Worm (Caenorhabditis elegans) whole organism, L4 larva: ENCODE measurements around the gene F55G1.6.

Experiments used
- F26F4.8 ChIP-seq: fragments of 200-800 bp; sonication (Bioruptor generic); conservative IDR thresholded peaks from 2 replicates; pipeline ENCODE4 v1.3.6; 2022; ENCODE audit warnings: missing genetic modification characterization, missing compliant biosample characterization
- F37D6.2 ChIP-seq: sonication (generic microtip); optimal IDR thresholded peaks from 2 replicates; lab custom pipeline; 2016; ENCODE audit warnings: mild to moderate bottlenecking, missing genetic modification characterization, missing compliant biosample characterization
- F49E8.2 ChIP-seq: sonication (generic microtip); optimal IDR thresholded peaks from 2 replicates; lab custom pipeline; 2016; ENCODE audit warnings: missing compliant biosample characterization, mild to moderate bottlenecking, missing genetic modification characterization, borderline replicate concordance
- R02D3.7 ChIP-seq: fragments of 150-350 bp; sonication (generic microtip); optimal IDR thresholded peaks from 3 replicates; lab custom pipeline; 2014; ENCODE audit warnings: missing biosample characterization, missing genetic modification characterization
- T20F7.1 ChIP-seq: fragments of 200-800 bp; sonication (Bioruptor generic); optimal IDR thresholded peaks from 2 replicates; lab custom pipeline; 2018; ENCODE audit warnings: mild to moderate bottlenecking, missing genetic modification characterization, missing compliant biosample characterization
- Y105C5A.15 ChIP-seq: fragments of 200-800 bp; sonication (Bioruptor generic); IDR thresholded peaks from 2 replicates; pipeline ENCODE4 v1.3.6; 2022; ENCODE audit warnings: missing genetic modification characterization, missing compliant biosample characterization
- Y48G9A.11 ChIP-seq: fragments of 200-800 bp; sonication (Bioruptor generic); IDR thresholded peaks from 2 replicates; pipeline ENCODE4 v1.3.6; 2022; ENCODE audit warnings: missing genetic modification reagents, missing genetic modification characterization, missing compliant biosample characterization
- Y5F2A.4 ChIP-seq: fragments of 200-800 bp; sonication (Bioruptor generic); optimal IDR thresholded peaks from 2 replicates; lab custom pipeline; 2018; ENCODE audit warnings: mild to moderate bottlenecking, missing genetic modification characterization, missing compliant biosample characterization
- aly-2 ChIP-seq: sonication (generic microtip); optimal IDR thresholded peaks from 2 replicates; lab custom pipeline; 2018; ENCODE audit warnings: missing biosample characterization, missing genetic modification characterization
- ceh-28 ChIP-seq: fragments of 150-350 bp; optimal IDR thresholded peaks from 2 replicates; lab custom pipeline; 2014; ENCODE audit warnings: missing biosample characterization, missing genetic modification reagents, missing genetic modification characterization
- ceh-82 ChIP-seq: sonication (generic microtip); optimal IDR thresholded peaks from 2 replicates; lab custom pipeline; 2017; ENCODE audit warnings: missing biosample characterization, missing genetic modification characterization
- daf-16 ChIP-seq, 3 experiments: sonication (generic microtip); optimal IDR thresholded peaks; 2 replicates each; lab custom pipeline; 2016 to 2017; ENCODE audit warnings: missing genetic modification characterization in 3 of 3, missing genetic modification reagents in 3 of 3, mild to moderate bottlenecking in 2 of 3, missing compliant biosample characterization in 2 of 3, missing biosample characterization in 1 of 3, moderate library complexity in 1 of 3
- daf-19 ChIP-seq: fragments of 200-800 bp; sonication (Bioruptor generic); conservative IDR thresholded peaks from 2 replicates; pipeline ENCODE4 v1.3.6; 2022; ENCODE audit warnings: missing genetic modification characterization, missing compliant biosample characterization
- daf-8 ChIP-seq: fragments of 200-800 bp; sonication (Bioruptor generic); IDR thresholded peaks from 2 replicates; pipeline ENCODE4 v1.3.6; 2022; ENCODE audit warnings: missing genetic modification characterization, missing compliant biosample characterization
- dmd-6 ChIP-seq: fragments of 200-800 bp; sonication (Bioruptor generic); IDR thresholded peaks from 2 replicates; pipeline ENCODE4 v1.3.6; 2022; ENCODE audit warnings: missing genetic modification reagents, missing genetic modification characterization, missing compliant biosample characterization
- dmd-8 ChIP-seq: fragments of 200-800 bp; sonication (Bioruptor generic); IDR thresholded peaks from 2 replicates; pipeline ENCODE4 v1.3.6; 2022; ENCODE audit warnings: missing genetic modification characterization, missing compliant biosample characterization
- dve-1 ChIP-seq: sonication (generic microtip); optimal IDR thresholded peaks from 2 replicates; lab custom pipeline; 2017; ENCODE audit warnings: antibody characterized with exemption, mild to moderate bottlenecking, missing genetic modification characterization, missing compliant biosample characterization; ENCODE audit not compliant: insufficient read depth
- fkh-10 ChIP-seq: fragments of 150-350 bp; optimal IDR thresholded peaks from 2 replicates; lab custom pipeline; 2014; ENCODE audit warnings: missing biosample characterization, missing genetic modification reagents, missing genetic modification characterization
- fos-1 ChIP-seq: fragments of 150-350 bp; optimal IDR thresholded peaks from 2 replicates; lab custom pipeline; 2014; ENCODE audit warnings: missing biosample characterization, missing genetic modification characterization
- hif-1 ChIP-seq, 2 experiments: sonication (generic microtip); optimal IDR thresholded peaks; 2 replicates each; lab custom pipeline; 2016 to 2017; ENCODE audit warnings: missing compliant biosample characterization in 2 of 2, missing genetic modification characterization in 2 of 2, missing genetic modification reagents in 2 of 2, missing genotype in 2 of 2, mild to moderate bottlenecking in 1 of 2
- hlh-30 ChIP-seq: sonication (generic microtip); optimal IDR thresholded peaks from 2 replicates; lab custom pipeline; 2017; ENCODE audit warnings: antibody characterized with exemption, mild to moderate bottlenecking, missing genetic modification characterization, missing compliant biosample characterization; ENCODE audit not compliant: insufficient read depth
- hmg-1.1 ChIP-seq: fragments of 200-800 bp; sonication (Bioruptor generic); IDR thresholded peaks from 2 replicates; pipeline ENCODE4 v1.3.6; 2022; ENCODE audit warnings: missing genetic modification reagents, missing genetic modification characterization, missing compliant biosample characterization
- lim-7 ChIP-seq: fragments of 200-800 bp; sonication (Bioruptor generic); IDR thresholded peaks from 2 replicates; pipeline ENCODE4 v1.3.6; 2022; ENCODE audit warnings: missing genetic modification characterization, missing compliant biosample characterization
- lin-13 ChIP-seq: fragments of 150-350 bp; optimal IDR thresholded peaks from 2 replicates; lab custom pipeline; 2014; ENCODE audit warnings: missing biosample characterization, missing genetic modification reagents, missing genetic modification characterization
- lin-15B ChIP-seq: fragments of 150-350 bp; sonication (generic microtip); optimal IDR thresholded peaks from 3 replicates; lab custom pipeline; 2014; ENCODE audit warnings: missing biosample characterization, missing genetic modification characterization
- lin-38 ChIP-seq: fragments of 200-800 bp; sonication (Bioruptor generic); IDR thresholded peaks from 2 replicates; pipeline ENCODE4 v1.3.6; 2022; ENCODE audit warnings: missing genetic modification reagents, missing genetic modification characterization, missing compliant biosample characterization
- lsy-2 ChIP-seq, 2 experiments: fragments of 150-350 bp in 1 of 2; sonication (generic microtip) in 1 of 2; optimal IDR thresholded peaks; 2 replicates each; lab custom pipeline; 2014 to 2017; ENCODE audit warnings: missing biosample characterization in 2 of 2, missing genetic modification characterization in 2 of 2
- madf-5 ChIP-seq, 2 experiments: fragments of 200-800 bp; sonication (Bioruptor generic); IDR thresholded peaks; 2 replicates each; pipeline ENCODE4 v1.3.6; 2022; ENCODE audit warnings: missing compliant biosample characterization in 2 of 2, missing genetic modification characterization in 2 of 2
- madf-9 ChIP-seq: fragments of 200-800 bp; sonication (Bioruptor generic); conservative IDR thresholded peaks from 2 replicates; pipeline ENCODE4 v1.3.6; 2022; ENCODE audit warnings: missing genetic modification reagents, missing genetic modification characterization, missing compliant biosample characterization
- mdt-29 ChIP-seq: fragments of 200-800 bp; sonication (Bioruptor generic); IDR thresholded peaks from 2 replicates; pipeline ENCODE4 v1.3.6; 2022; ENCODE audit warnings: missing genetic modification reagents, missing genetic modification characterization, missing compliant biosample characterization
- mep-1 ChIP-seq: fragments of 150-350 bp; sonication (generic microtip); optimal IDR thresholded peaks from 3 replicates; lab custom pipeline; 2014; ENCODE audit warnings: missing biosample characterization, missing genetic modification characterization
- mes-2 ChIP-seq: sonication (generic microtip); optimal IDR thresholded peaks from 2 replicates; lab custom pipeline; 2016; ENCODE audit warnings: missing genotype, mild to moderate bottlenecking, missing genetic modification characterization, missing compliant biosample characterization; ENCODE audit not compliant: poor library complexity, severe bottlenecking
- mxl-3 ChIP-seq: fragments of 200-800 bp; sonication (Bioruptor generic); optimal IDR thresholded peaks from 2 replicates; lab custom pipeline; 2018; ENCODE audit warnings: mild to moderate bottlenecking, missing genetic modification characterization, missing compliant biosample characterization
- nhr-28 ChIP-seq: fragments of 150-350 bp; optimal IDR thresholded peaks from 2 replicates; lab custom pipeline; 2014; ENCODE audit warnings: missing biosample characterization, missing genetic modification characterization
- nhr-42 ChIP-seq: fragments of 200-800 bp; sonication (Bioruptor generic); IDR thresholded peaks from 2 replicates; pipeline ENCODE4 v1.3.6; 2022; ENCODE audit warnings: missing genetic modification characterization, missing compliant biosample characterization
- nhr-48 ChIP-seq: sonication (generic microtip); optimal IDR thresholded peaks from 2 replicates; lab custom pipeline; 2016; ENCODE audit warnings: mild to moderate bottlenecking, missing genetic modification characterization, missing compliant biosample characterization
- nhr-76 ChIP-seq: fragments of 150-350 bp; optimal IDR thresholded peaks from 2 replicates; lab custom pipeline; 2014; ENCODE audit warnings: missing biosample characterization, missing genetic modification characterization
- nhr-77 ChIP-seq: fragments of 150-350 bp; optimal IDR thresholded peaks from 2 replicates; lab custom pipeline; 2014; ENCODE audit warnings: missing biosample characterization, missing genetic modification characterization
- php-3 ChIP-seq: fragments of 200-800 bp; sonication (Bioruptor generic); IDR thresholded peaks from 2 replicates; pipeline ENCODE4 v1.3.6; 2022; ENCODE audit warnings: missing genetic modification reagents, missing genetic modification characterization, missing compliant biosample characterization
- pqm-1 ChIP-seq: sonication (generic microtip); optimal IDR thresholded peaks from 2 replicates; lab custom pipeline; 2017; ENCODE audit warnings: missing biosample characterization, missing genetic modification characterization
- saeg-2 ChIP-seq: fragments of 200-800 bp; sonication (Bioruptor generic); IDR thresholded peaks from 2 replicates; pipeline ENCODE4 v1.3.6; 2022; ENCODE audit warnings: missing genetic modification reagents, missing genetic modification characterization, missing compliant biosample characterization
- set-16 ChIP-seq: fragments of 200-800 bp; sonication (Bioruptor generic); IDR thresholded peaks from 2 replicates; pipeline ENCODE4 v1.3.6; 2022; ENCODE audit warnings: missing genetic modification reagents, missing genetic modification characterization, missing compliant biosample characterization
- skn-1 ChIP-seq: fragments of 150-350 bp; optimal IDR thresholded peaks from 2 replicates; lab custom pipeline; 2014; ENCODE audit warnings: missing biosample characterization, missing genetic modification characterization
- snpc-1.2 ChIP-seq: fragments of 200-800 bp; sonication (Bioruptor generic); IDR thresholded peaks from 2 replicates; pipeline ENCODE4 v1.3.6; 2022; ENCODE audit warnings: missing genetic modification reagents, missing genetic modification characterization, missing compliant biosample characterization
- spr-1 ChIP-seq: sonication (generic microtip); optimal IDR thresholded peaks from 2 replicates; lab custom pipeline; 2016; ENCODE audit warnings: mild to moderate bottlenecking, missing genetic modification characterization, missing compliant biosample characterization
- tag-97 ChIP-seq: fragments of 200-800 bp; sonication (Bioruptor generic); IDR thresholded peaks from 2 replicates; pipeline ENCODE4 v1.3.6; 2022; ENCODE audit warnings: missing genetic modification characterization, missing compliant biosample characterization
- unc-62 ChIP-seq, 3 experiments: fragments of 150-350 bp in 1 of 3; sonication (generic microtip); optimal IDR thresholded peaks in 2 of 3; peaks in 1 of 3; 1 replicate in 1 of 3; 2 replicates in 2 of 3; lab custom pipeline; 2014 to 2017; ENCODE audit warnings: missing biosample characterization in 3 of 3, missing genetic modification characterization in 3 of 3, missing genetic modification reagents in 3 of 3, missing genotype in 1 of 3
- zag-1 ChIP-seq: fragments of 150-350 bp; optimal IDR thresholded peaks from 2 replicates; lab custom pipeline; 2014; ENCODE audit warnings: missing biosample characterization, missing genetic modification characterization
- zfp-2 ChIP-seq: sonication (generic microtip); optimal IDR thresholded peaks from 2 replicates; lab custom pipeline; 2016; ENCODE audit warnings: mild to moderate bottlenecking, missing genetic modification characterization, missing compliant biosample characterization
- ztf-11 ChIP-seq: fragments of 150-350 bp; optimal IDR thresholded peaks from 2 replicates; lab custom pipeline; 2014; ENCODE audit warnings: missing biosample characterization, missing genetic modification characterization
- ztf-7 ChIP-seq: fragments of 150-350 bp; optimal IDR thresholded peaks from 2 replicates; lab custom pipeline; 2014; ENCODE audit warnings: missing biosample characterization, missing genetic modification characterization

Gene F55G1.6

ce11 chrIV:7497205-7497604 is 23.9 kb downstream of the F55G1.6 start:
- TF ChIP-seq lin-15B (tag; lab: Kevin White, UChicago) (no peak), pqm-1 (tag; lab: Kevin White, UChicago) (peak; percentile 23), T20F7.1 (no peak), dmd-8 (no peak), F26F4.8 (no peak), nhr-48 (tag; lab: Kevin White, UChicago) (peak; percentile 15), daf-19 (GFP tag; lab: Robert Waterston, UW) (no peak), Y5F2A.4 (no peak), nhr-77 (tag; lab: Kevin White, UChicago) (peak; percentile 41), F49E8.2 (tag; lab: Kevin White, UChicago) (no peak), madf-9 (GFP tag; lab: Robert Waterston, UW) (no peak), ceh-28 (no peak), ztf-7 (tag; lab: Kevin White, UChicago) (no peak), lin-13 (GFP tag; lab: Kevin White, UChicago) (no peak), zag-1 (no peak), lin-38 (GFP tag; lab: Robert Waterston, UW) (no peak), daf-16 (GFP tag; optimal IDR thresholded peaks at IDR 0.05; lab: Kevin White, UChicago) (no peak), daf-16 (tag; optimal IDR thresholded peaks at IDR 0.05; lab: Kevin White, UChicago) (peak; percentile 53), ceh-82 (tag; lab: Kevin White, UChicago) (no peak), daf-8 (no peak), nhr-76 (tag; lab: Kevin White, UChicago) (no peak), dve-1 (tag; lab: Kevin White, UChicago) (no peak), lsy-2 (tag; optimal IDR thresholded peaks at IDR 0.05; lab: Kevin White, UChicago) (no peak), nhr-28 (tag; lab: Kevin White, UChicago) (peak; percentile 83), mxl-3 (GFP tag; lab: Kevin White, UChicago) (peak; percentile 56), unc-62 (GFP tag; optimal IDR thresholded peaks at IDR 0.05 in 1 of 2; lab: Kevin White, UChicago) (peak in 1 of 2 experiments; percentile 6), unc-62 (tag; optimal IDR thresholded peaks at IDR 0.05; lab: Kevin White, UChicago) (no peak), spr-1 (tag; lab: Kevin White, UChicago) (no peak), saeg-2 (GFP tag; lab: Robert Waterston, UW) (no peak), aly-2 (no peak), nhr-42 (no peak), mes-2 (tag; lab: Kevin White, UChicago) (no peak), mep-1 (tag; lab: Kevin White, UChicago) (no peak), skn-1 (tag; lab: Kevin White, UChicago) (no peak), dmd-6 (GFP tag; lab: Robert Waterston, UW) (peak; percentile 83), R02D3.7 (tag; lab: Kevin White, UChicago) (no peak), set-16 (GFP tag; lab: Robert Waterston, UW) (no peak), hif-1 (tag; optimal IDR thresholded peaks at IDR 0.05; lab: Kevin White, UChicago) (no peak), php-3 (0 out of 2 replicates have a peak, but pooled peaks have one; percentile 38), tag-97 (GFP tag; lab: Robert Waterston, UW) (no peak), zfp-2 (tag; lab: Kevin White, UChicago) (no peak), fkh-10 (GFP tag; lab: Kevin White, UChicago) (no peak), Y48G9A.11 (GFP tag; lab: Robert Waterston, UW) (no peak), fos-1 (no peak), hlh-30 (tag; lab: Kevin White, UChicago) (peak; percentile 10), Y105C5A.15 (GFP tag; lab: Robert Waterston, UW) (no peak), snpc-1.2 (GFP tag; lab: Robert Waterston, UW) (no peak), F37D6.2 (no peak), lim-7 (GFP tag; lab: Robert Waterston, UW) (no peak), hmg-1.1 (GFP tag; lab: Robert Waterston, UW) (no peak), mdt-29 (no peak), ztf-11 (tag; lab: Kevin White, UChicago) (no peak), madf-5 (GFP tag; IDR thresholded peaks at IDR 0.05; lab: Robert Waterston, UW) (no peak)
